Fruit fly (Drosophila melanogaster) whole organism, embryonic: ENCODE results near the gene CG15019.

Source experiments
- ATbp ChIP-seq: fragments of 200-800 bp; sonication (Bioruptor generic); optimal IDR thresholded peaks from 2 replicates; lab custom pipeline; 2017; ENCODE audit warnings: missing biosample characterization, mild to moderate bottlenecking, missing genetic modification characterization, missing genetic modification reagents
- Ada2b ChIP-seq: fragments of 200-800 bp; sonication (Bioruptor generic); IDR thresholded peaks from 2 replicates; pipeline ENCODE4 v1.3.6; 2022; ENCODE audit warnings: missing biosample characterization, missing genetic modification characterization
- Asciz ChIP-seq: fragments of 200-800 bp; sonication (Bioruptor generic); optimal IDR thresholded peaks from 2 replicates; lab custom pipeline; 2017; ENCODE audit warnings: missing biosample characterization, mild to moderate bottlenecking, missing genetic modification characterization, missing genetic modification reagents
- CG10321 ChIP-seq: fragments of 200-800 bp; sonication (Bioruptor generic); IDR thresholded peaks from 2 replicates; pipeline ENCODE4 v1.3.6; 2022; ENCODE audit warnings: missing biosample characterization, missing genetic modification characterization
- CG11085 ChIP-seq: fragments of 200-800 bp; sonication (Bioruptor generic); IDR thresholded peaks from 2 replicates; pipeline ENCODE4 v1.3.6; 2022; ENCODE audit warnings: missing biosample characterization, missing genetic modification characterization
- CG11093 ChIP-seq: fragments of 200-800 bp; sonication (Bioruptor generic); IDR thresholded peaks from 3 replicates; pipeline ENCODE4 v1.3.6; 2022; ENCODE audit warnings: missing biosample characterization, missing genetic modification characterization
- CG11247 ChIP-seq: fragments of 200-800 bp; sonication (Bioruptor generic); IDR thresholded peaks from 2 replicates; pipeline ENCODE4 v1.3.6; 2022; ENCODE audit warnings: missing biosample characterization, missing genetic modification characterization
- CG12155 ChIP-seq: fragments of 200-800 bp; sonication (Bioruptor generic); optimal IDR thresholded peaks from 3 replicates; lab custom pipeline; 2016; ENCODE audit warnings: missing biosample characterization, missing genetic modification characterization
- CG18011 ChIP-seq: fragments of 200-800 bp; sonication (Bioruptor generic); optimal IDR thresholded peaks from 2 replicates; lab custom pipeline; 2017; ENCODE audit warnings: missing biosample characterization, missing genetic modification characterization, mild to moderate bottlenecking, moderate library complexity, missing genotype
- CG31224 ChIP-seq: fragments of 200-800 bp; sonication (Bioruptor generic); IDR thresholded peaks from 2 replicates; pipeline ENCODE4 v1.3.6; 2022; ENCODE audit warnings: missing biosample characterization, missing genetic modification characterization
- CG32767 ChIP-seq: fragments of 200-800 bp; sonication (Bioruptor generic); IDR thresholded peaks from 2 replicates; pipeline ENCODE4 v1.3.6; 2022; ENCODE audit warnings: missing biosample characterization, missing genetic modification characterization
- CG34376 ChIP-seq: fragments of 200-800 bp; sonication (Bioruptor generic); optimal IDR thresholded peaks from 2 replicates; lab custom pipeline; 2018; ENCODE audit warnings: missing biosample characterization, mild to moderate bottlenecking, missing genetic modification characterization
- CG43689 ChIP-seq: fragments of 200-800 bp; sonication (Bioruptor generic); IDR thresholded peaks from 2 replicates; pipeline ENCODE4 v1.3.6; 2022; ENCODE audit warnings: missing biosample characterization, missing genetic modification characterization
- CG4404 ChIP-seq: fragments of 200-800 bp; sonication (Bioruptor generic); IDR thresholded peaks from 2 replicates; pipeline ENCODE4 v1.3.6; 2022; ENCODE audit warnings: missing biosample characterization, missing genetic modification characterization
- CG4854 ChIP-seq: fragments of 200-800 bp; sonication (Bioruptor generic); optimal IDR thresholded peaks from 2 replicates; lab custom pipeline; 2016; ENCODE audit warnings: missing biosample characterization, missing genetic modification characterization, inconsistent platforms
- CG7987 ChIP-seq: fragments of 200-800 bp; sonication (Bioruptor generic); optimal IDR thresholded peaks from 2 replicates; lab custom pipeline; 2018; ENCODE audit warnings: missing biosample characterization, mild to moderate bottlenecking, missing genetic modification characterization, moderate library complexity
- CG8281 ChIP-seq: fragments of 200-800 bp; sonication (Bioruptor generic); optimal IDR thresholded peaks from 2 replicates; lab custom pipeline; 2018; ENCODE audit warnings: missing biosample characterization, mild to moderate bottlenecking, missing genetic modification characterization, moderate library complexity
- CG8290 ChIP-seq, 3 experiments: fragments of 200-800 bp; sonication (Bioruptor generic); optimal IDR thresholded peaks; 2 replicates each; lab custom pipeline; 2016 to 2019; ENCODE audit warnings: missing biosample characterization in 3 of 3, missing genetic modification characterization in 3 of 3, mild to moderate bottlenecking in 2 of 3, moderate library complexity in 1 of 3
- CG8924 ChIP-seq: fragments of 200-800 bp; optimal IDR thresholded peaks from 3 replicates; lab custom pipeline; 2019; ENCODE audit warnings: missing biosample characterization, mild to moderate bottlenecking, missing genetic modification characterization, moderate library complexity
- CG9727 ChIP-seq: fragments of 200-800 bp; sonication (Bioruptor generic); optimal IDR thresholded peaks from 3 replicates; lab custom pipeline; 2017; ENCODE audit warnings: missing biosample characterization, mild to moderate bottlenecking, missing genetic modification characterization
- CG9797 ChIP-seq: fragments of 200-800 bp; sonication (Bioruptor generic); optimal IDR thresholded peaks from 3 replicates; lab custom pipeline; 2018; ENCODE audit warnings: missing biosample characterization, mild to moderate bottlenecking, missing genetic modification characterization
- CG9817 ChIP-seq: fragments of 200-800 bp; sonication (Bioruptor generic); optimal IDR thresholded peaks from 2 replicates; lab custom pipeline; 2018; ENCODE audit warnings: missing biosample characterization, mild to moderate bottlenecking, missing genetic modification characterization, moderate library complexity
- CG9876 ChIP-seq: fragments of 200-800 bp; sonication (Bioruptor generic); optimal IDR thresholded peaks from 2 replicates; lab custom pipeline; 2016; ENCODE audit warnings: missing biosample characterization, missing genetic modification characterization
- Camta ChIP-seq: fragments of 200-800 bp; sonication (Bioruptor generic); optimal IDR thresholded peaks from 2 replicates; lab custom pipeline; 2016; ENCODE audit warnings: missing biosample characterization, missing genetic modification characterization
- Chrac-16 ChIP-seq: fragments of 200-800 bp; sonication (Bioruptor generic); optimal IDR thresholded peaks from 3 replicates; lab custom pipeline; 2016; ENCODE audit warnings: missing biosample characterization, missing genetic modification characterization
- Deaf1 ChIP-seq: fragments of 200-800 bp; optimal IDR thresholded peaks from 3 replicates; lab custom pipeline; 2019; ENCODE audit warnings: missing biosample characterization, mild to moderate bottlenecking, missing genetic modification characterization, moderate library complexity
- Dll ChIP-seq: fragments of 200-800 bp; sonication (Bioruptor generic); IDR thresholded peaks from 4 replicates; pipeline ENCODE4 v1.3.6; 2022; ENCODE audit warnings: missing biosample characterization, missing genetic modification characterization; ENCODE audit not compliant: partially characterized antibody
- HLH54F ChIP-seq: fragments of 200-800 bp; sonication (Bioruptor generic); optimal IDR thresholded peaks from 3 replicates; lab custom pipeline; 2016; ENCODE audit warnings: missing biosample characterization, missing genetic modification characterization
- Hand ChIP-seq: fragments of 200-800 bp; sonication (Bioruptor generic); optimal IDR thresholded peaks from 2 replicates; lab custom pipeline; 2017; ENCODE audit warnings: mild to moderate bottlenecking, missing biosample characterization, missing genetic modification reagents, missing genetic modification characterization
- Hey ChIP-seq: fragments of 200-800 bp; sonication (Bioruptor generic); optimal IDR thresholded peaks from 3 replicates; lab custom pipeline; 2018; ENCODE audit warnings: missing biosample characterization, mild to moderate bottlenecking, missing genetic modification characterization
- Hr51 ChIP-seq, 2 experiments: fragments of 200-800 bp; sonication (Bioruptor generic); optimal IDR thresholded peaks; 2 replicates in 1 of 2; 3 replicates in 1 of 2; lab custom pipeline; 2016 to 2018; ENCODE audit warnings: missing biosample characterization in 2 of 2, missing genetic modification characterization in 2 of 2, mild to moderate bottlenecking in 1 of 2, moderate library complexity in 1 of 2
- Hsf ChIP-seq: fragments of 200-800 bp; sonication (Bioruptor generic); optimal IDR thresholded peaks from 3 replicates; lab custom pipeline; 2016; ENCODE audit warnings: missing biosample characterization, missing genetic modification characterization
- NC2α ChIP-seq: fragments of 200-800 bp; sonication (Bioruptor generic); optimal IDR thresholded peaks from 2 replicates; lab custom pipeline; 2016; ENCODE audit warnings: missing biosample characterization, missing genetic modification characterization
- Sox100B ChIP-seq: fragments of 200-800 bp; sonication (Bioruptor generic); optimal IDR thresholded peaks from 3 replicates; lab custom pipeline; 2018; ENCODE audit warnings: missing biosample characterization, mild to moderate bottlenecking, missing genetic modification characterization
- dm ChIP-seq: fragments of 200-800 bp; sonication (Bioruptor generic); optimal IDR thresholded peaks from 3 replicates; lab custom pipeline; 2016; ENCODE audit warnings: missing biosample characterization, missing genetic modification characterization
- dysf ChIP-seq: fragments of 200-800 bp; sonication (Bioruptor generic); IDR thresholded peaks from 3 replicates; pipeline ENCODE4 v1.3.6; 2022; ENCODE audit warnings: missing biosample characterization, missing genetic modification characterization
- ems ChIP-seq: fragments of 200-800 bp; sonication (Bioruptor generic); optimal IDR thresholded peaks from 3 replicates; lab custom pipeline; 2016; ENCODE audit warnings: missing biosample characterization, missing genetic modification characterization
- ewg ChIP-seq: fragments of 200-800 bp; sonication (Bioruptor generic); optimal IDR thresholded peaks from 3 replicates; lab custom pipeline; 2017; ENCODE audit warnings: mild to moderate bottlenecking, missing biosample characterization, missing genetic modification reagents, missing genetic modification characterization
- gsb-n ChIP-seq: fragments of 200-800 bp; sonication (Bioruptor generic); optimal IDR thresholded peaks from 3 replicates; lab custom pipeline; 2018; ENCODE audit warnings: missing biosample characterization, mild to moderate bottlenecking, missing genetic modification characterization
- her ChIP-seq: fragments of 200-800 bp; sonication (Bioruptor generic); optimal IDR thresholded peaks from 2 replicates; lab custom pipeline; 2016; ENCODE audit warnings: missing biosample characterization, missing genetic modification characterization
- inv ChIP-seq: fragments of 200-800 bp; sonication (Bioruptor generic); IDR thresholded peaks from 2 replicates; pipeline ENCODE4 v1.3.6; 2022; ENCODE audit warnings: missing biosample characterization, missing genetic modification characterization; ENCODE audit not compliant: partially characterized antibody
- luna ChIP-seq: fragments of 200-800 bp; sonication (Bioruptor generic); optimal IDR thresholded peaks from 2 replicates; lab custom pipeline; 2016; ENCODE audit warnings: missing biosample characterization, missing genetic modification characterization
- onecut ChIP-seq: fragments of 200-800 bp; sonication (Bioruptor generic); IDR thresholded peaks from 2 replicates; pipeline ENCODE4 v1.3.6; 2022; ENCODE audit warnings: missing biosample characterization, missing genetic modification characterization
- otp ChIP-seq: fragments of 200-800 bp; sonication (Bioruptor generic); IDR thresholded peaks from 3 replicates; pipeline ENCODE4, ENCODE4 v1.3.6; 2022; ENCODE audit warnings: missing biosample characterization, missing genetic modification characterization
- ro ChIP-seq: fragments of 200-800 bp; sonication (Bioruptor generic); IDR thresholded peaks from 2 replicates; pipeline ENCODE4 v1.3.6; 2022; ENCODE audit warnings: missing biosample characterization, missing genetic modification characterization
- shn ChIP-seq: fragments of 200-800 bp; sonication (Bioruptor generic); optimal IDR thresholded peaks from 3 replicates; lab custom pipeline; 2016; ENCODE audit warnings: missing biosample characterization, missing genetic modification characterization
- sisA ChIP-seq: fragments of 200-800 bp; sonication (Bioruptor generic); IDR thresholded peaks from 2 replicates; pipeline ENCODE4 v1.3.6; 2022; ENCODE audit warnings: missing biosample characterization, missing genetic modification characterization
- slou ChIP-seq: fragments of 200-800 bp; sonication (Bioruptor generic); optimal IDR thresholded peaks from 3 replicates; lab custom pipeline; 2016; ENCODE audit warnings: missing biosample characterization, missing genetic modification characterization
- sr ChIP-seq: fragments of 200-800 bp; sonication (Bioruptor generic); IDR thresholded peaks from 3 replicates; pipeline ENCODE4 v1.3.6; 2022; ENCODE audit warnings: missing biosample characterization, missing genetic modification characterization
- zen ChIP-seq: fragments of 200-800 bp; sonication (Bioruptor generic); optimal IDR thresholded peaks from 3 replicates; lab custom pipeline; 2018; ENCODE audit warnings: missing biosample characterization, mild to moderate bottlenecking, missing genetic modification characterization, moderate library complexity

The CG15019 gene

DNA sequence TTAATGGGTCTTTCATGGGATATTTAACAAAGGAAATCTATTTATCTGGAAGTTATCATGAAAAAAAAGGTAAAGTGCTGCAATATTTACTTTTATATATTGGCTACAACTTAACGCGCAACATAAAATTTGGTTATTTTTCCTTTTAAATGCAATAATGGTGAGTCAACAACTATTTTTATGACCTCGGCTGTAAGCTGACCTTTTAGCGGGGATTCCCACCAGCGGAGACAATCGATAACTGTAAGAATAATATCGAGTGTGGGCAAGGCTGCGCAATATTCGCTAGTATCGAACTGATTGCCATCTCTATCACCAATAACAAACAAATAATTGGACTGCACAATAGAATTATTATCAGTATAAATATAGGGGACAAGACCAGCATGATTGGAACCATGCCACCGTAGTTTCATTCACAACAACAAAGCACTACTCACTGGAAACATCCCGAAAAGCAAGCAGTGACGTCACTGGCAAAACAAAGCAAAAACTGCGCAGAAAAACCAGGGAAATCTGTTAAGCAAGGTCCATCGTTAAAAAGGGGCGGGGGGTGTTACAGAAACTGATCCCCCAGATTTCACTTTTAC is 2.6 kb downstream of the CG15019 start, which contains the start of gene Syx17 (continued):
- TF ChIP-seq CG9817 = peak; percentile 36
- peak; percentile 43 for TF ChIP-seq CG9727 (GFP tag; lab: Kevin White, UChicago)
- TF ChIP-seq ewg (GFP tag; lab: Kevin White, UChicago) = peak; percentile 90
- TF ChIP-seq dm (GFP tag; lab: Kevin White, UChicago) = peak; percentile 54
- peak; percentile 60 for TF ChIP-seq HLH54F (GFP tag; lab: Kevin White, UChicago)
- no peak for TF ChIP-seq CG10321 (GFP tag; lab: Robert Waterston, UW)
- no peak for TF ChIP-seq CG11093 (GFP tag; lab: Robert Waterston, UW)
- TF ChIP-seq CG34376 = peak; percentile 60
- TF ChIP-seq otp (GFP tag; lab: Robert Waterston, UW) = no peak; the same call in 2 of the 3 replicates
- peak; percentile 60 for TF ChIP-seq CG7987 (GFP tag; lab: Kevin White, UChicago)
- peak; percentile 29 for TF ChIP-seq CG18011 (GFP tag; lab: Kevin White, UChicago)
- TF ChIP-seq CG12155 = peak; percentile 57
- TF ChIP-seq CG9876 = peak; percentile 30
- peak; percentile 59 for TF ChIP-seq her (GFP tag; lab: Kevin White, UChicago)
- no peak for TF ChIP-seq CG8281 (tag; lab: Kevin White, UChicago)
- peak; percentile 58 for TF ChIP-seq Hsf (GFP tag; lab: Kevin White, UChicago)
- TF ChIP-seq ems (GFP tag; lab: Kevin White, UChicago) = peak; percentile 63
- TF ChIP-seq gsb-n (tag; lab: Kevin White, UChicago) = peak; percentile 26
- TF ChIP-seq dysf (GFP tag; lab: Robert Waterston, UW) = peak; percentile 45; the same call in 2 of the 3 replicates
- TF ChIP-seq Asciz (GFP tag; lab: Kevin White, UChicago) = peak; percentile 49
- peak; percentile 81 for TF ChIP-seq CG8924 (tag; lab: Kevin White, UChicago)
- TF ChIP-seq Hey (tag; lab: Kevin White, UChicago) = no peak
- peak; percentile 59 for TF ChIP-seq luna (GFP tag; lab: Kevin White, UChicago)
- TF ChIP-seq NC2α = peak; percentile 26
- TF ChIP-seq onecut = peak; percentile 75
- TF ChIP-seq Dll (GFP tag; lab: Robert Waterston, UW) = peak; percentile 86
- TF ChIP-seq CG43689 (GFP tag; lab: Robert Waterston, UW) = no peak
- TF ChIP-seq CG9797 (GFP tag; lab: Kevin White, UChicago) = peak; percentile 9
- 0 out of 2 replicates have a peak, but pooled peaks have one; percentile 32 for TF ChIP-seq CG11085
- peak; percentile 50 for TF ChIP-seq CG8290 (GFP tag; optimal IDR thresholded peaks at IDR 0.05; lab: Kevin White, UChicago)
- peak in 1 of 2 experiments; percentile 92 for TF ChIP-seq CG8290 (tag; optimal IDR thresholded peaks at IDR 0.05; lab: Kevin White, UChicago)
- no peak for TF ChIP-seq Ada2b (GFP tag; lab: Robert Waterston, UW)
- peak; percentile 52 for TF ChIP-seq Camta
- no peak for TF ChIP-seq CG32767 (GFP tag; lab: Robert Waterston, UW)
- peak; percentile 85 for TF ChIP-seq inv (GFP tag; lab: Robert Waterston, UW)
- no peak for TF ChIP-seq ATbp
- no peak for TF ChIP-seq sr (GFP tag; lab: Robert Waterston, UW)
- no peak for TF ChIP-seq ro (GFP tag; lab: Robert Waterston, UW)
- no peak for TF ChIP-seq CG4404 (GFP tag; lab: Robert Waterston, UW)
- TF ChIP-seq zen (tag; lab: Kevin White, UChicago) = peak; percentile 22
- TF ChIP-seq CG11247 = peak; percentile 55
- TF ChIP-seq CG31224 (GFP tag; lab: Robert Waterston, UW) = peak; percentile 25; the same call in 1 of the 2 replicates
- peak; percentile 62 for TF ChIP-seq CG4854 (GFP tag; lab: Kevin White, UChicago)
- TF ChIP-seq Chrac-16 (GFP tag; lab: Kevin White, UChicago) = peak; percentile 61
- TF ChIP-seq Sox100B (GFP tag; lab: Kevin White, UChicago) = peak; percentile 34
- peak; percentile 38 for TF ChIP-seq shn (GFP tag; lab: Kevin White, UChicago)
- TF ChIP-seq Deaf1 = peak; percentile 25
- TF ChIP-seq sisA (GFP tag; lab: Robert Waterston, UW) = peak; percentile 18; the same call in 1 of the 2 replicates
- TF ChIP-seq slou (GFP tag; lab: Kevin White, UChicago) = peak; percentile 28
- TF ChIP-seq Hr51 (GFP tag; optimal IDR thresholded peaks at IDR 0.05; lab: Kevin White, UChicago) = peak; percentile 60 to 74
- TF ChIP-seq Hand (GFP tag; lab: Kevin White, UChicago) = no peak
